Worm (Caenorhabditis elegans): ENCODE measurements around the gene R144.6.
A peak's percentile ranks its signal among the peaks of the same experiment; 100 is the strongest.

- TF ChIP-seq pha-4 (tag; optimal IDR thresholded peaks at IDR 0.05), result no peak
- no peak for TF ChIP-seq tbx-7 (tag; optimal IDR thresholded peaks at IDR 0.05)
- peak; percentile 22 for TF ChIP-seq dmd-4 (tag; optimal IDR thresholded peaks at IDR 0.05; ENCODE audit: borderline replicate concordance)
- no peak for TF ChIP-seq gmeb-2 (tag; optimal IDR thresholded peaks at IDR 0.05)
- TF ChIP-seq dve-1 (tag; optimal IDR thresholded peaks at IDR 0.05), result peak; percentile 38
- TF ChIP-seq ref-2 (tag; optimal IDR thresholded peaks at IDR 0.05), result peak; percentile 92
- no peak for TF ChIP-seq ahr-1 (tag; optimal IDR thresholded peaks at IDR 0.05)
- TF ChIP-seq ama-1 (optimal IDR thresholded peaks at IDR 0.05), result no peak
- TF ChIP-seq ceh-18 (tag; optimal IDR thresholded peaks at IDR 0.05), result peak; percentile 96
- peak; percentile 51 for TF ChIP-seq T23F11.4 (GFP tag; optimal IDR thresholded peaks at IDR 0.05)
These were observed 9.4 kb upstream of the R144.6 start for ce11 chrIII:5013915-5014346.

All from whole organism, late embryonic.